Fruit fly (Drosophila melanogaster) whole organism, embryonic: ENCODE results near the gene Pgant7.
A peak's percentile ranks its signal among the peaks of the same experiment; 100 is the strongest.

Source experiments
- B-H1 ChIP-seq: fragments of 200-800 bp; sonication (Bioruptor generic); IDR thresholded peaks from 3 replicates; pipeline ENCODE4 v1.3.6; 2022; ENCODE audit warnings: missing biosample characterization, missing genetic modification characterization
- Blimp-1 ChIP-seq: fragments of 200-800 bp; sonication (Bioruptor generic); optimal IDR thresholded peaks from 3 replicates; lab custom pipeline; 2018; ENCODE audit warnings: missing biosample characterization, missing genetic modification characterization, mild to moderate bottlenecking, moderate library complexity, missing genetic modification reagents
- CG11093 ChIP-seq: fragments of 200-800 bp; sonication (Bioruptor generic); IDR thresholded peaks from 3 replicates; pipeline ENCODE4 v1.3.6; 2022; ENCODE audit warnings: missing biosample characterization, missing genetic modification characterization
- CG11560 ChIP-seq: fragments of 200-800 bp; sonication (Bioruptor generic); IDR thresholded peaks from 3 replicates; pipeline ENCODE4 v1.3.6; 2022; ENCODE audit warnings: missing biosample characterization, missing genetic modification characterization
- CG11695 ChIP-seq: fragments of 200-800 bp; sonication (Bioruptor generic); IDR thresholded peaks from 3 replicates; pipeline ENCODE4 v1.3.6; 2022; ENCODE audit warnings: missing biosample characterization, missing genetic modification characterization
- CG12769 ChIP-seq: fragments of 200-800 bp; sonication (Bioruptor generic); optimal IDR thresholded peaks from 2 replicates; lab custom pipeline; 2019; ENCODE audit warnings: missing biosample characterization, mild to moderate bottlenecking, missing genetic modification characterization, moderate library complexity
- CG15479 ChIP-seq: fragments of 200-800 bp; sonication (Bioruptor generic); optimal IDR thresholded peaks from 3 replicates; lab custom pipeline; 2019; ENCODE audit warnings: missing biosample characterization, mild to moderate bottlenecking, missing genetic modification characterization, moderate library complexity
- CG16863 ChIP-seq: fragments of 200-800 bp; sonication (Bioruptor generic); optimal IDR thresholded peaks from 3 replicates; lab custom pipeline; 2016; ENCODE audit warnings: missing biosample characterization, missing genetic modification characterization
- CG17385 ChIP-seq: fragments of 200-800 bp; sonication (Bioruptor generic); optimal IDR thresholded peaks from 3 replicates; lab custom pipeline; 2018; ENCODE audit warnings: missing biosample characterization, mild to moderate bottlenecking, missing genetic modification characterization
- CG18262 ChIP-seq: fragments of 200-800 bp; optimal IDR thresholded peaks from 3 replicates; lab custom pipeline; 2019; ENCODE audit warnings: missing biosample characterization, mild to moderate bottlenecking, missing genetic modification characterization, moderate library complexity
- CG18764 ChIP-seq: fragments of 200-800 bp; sonication (Bioruptor generic); optimal IDR thresholded peaks from 3 replicates; lab custom pipeline; 2016; ENCODE audit warnings: missing biosample characterization, missing genetic modification characterization
- CG2875 ChIP-seq: fragments of 200-800 bp; sonication (Bioruptor generic); optimal IDR thresholded peaks from 2 replicates; lab custom pipeline; 2017; ENCODE audit warnings: missing biosample characterization, mild to moderate bottlenecking, missing genetic modification characterization, missing genetic modification reagents
- CG33557 ChIP-seq: fragments of 200-800 bp; sonication (Bioruptor generic); optimal IDR thresholded peaks from 2 replicates; lab custom pipeline; 2019; ENCODE audit warnings: missing biosample characterization, mild to moderate bottlenecking, missing genetic modification characterization, moderate library complexity
- CG4360 ChIP-seq: fragments of 200-800 bp; sonication (Bioruptor generic); IDR thresholded peaks from 2 replicates; pipeline ENCODE4 v1.3.6; 2022; ENCODE audit warnings: missing biosample characterization, missing genetic modification characterization
- CG4820 ChIP-seq: fragments of 200-800 bp; sonication (Bioruptor generic); optimal IDR thresholded peaks from 3 replicates; lab custom pipeline; 2016; ENCODE audit warnings: missing biosample characterization, missing genetic modification characterization
- CG5245 ChIP-seq: fragments of 200-800 bp; sonication (Bioruptor generic); optimal IDR thresholded peaks from 3 replicates; lab custom pipeline; 2016; ENCODE audit warnings: missing biosample characterization, missing genetic modification characterization
- CG7372 ChIP-seq: fragments of 200-800 bp; sonication (Bioruptor generic); IDR thresholded peaks from 2 replicates; pipeline ENCODE4 v1.3.6; 2022; ENCODE audit warnings: missing biosample characterization, missing genetic modification characterization
- CG7556 ChIP-seq: fragments of 200-800 bp; sonication (Bioruptor generic); optimal IDR thresholded peaks from 2 replicates; lab custom pipeline; 2017; ENCODE audit warnings: missing biosample characterization, mild to moderate bottlenecking, missing genetic modification characterization
- CG8089 ChIP-seq: fragments of 200-800 bp; sonication (Bioruptor generic); optimal IDR thresholded peaks from 3 replicates; lab custom pipeline; 2016; ENCODE audit warnings: missing biosample characterization, missing genetic modification characterization
- CG8290 ChIP-seq, 3 experiments: fragments of 200-800 bp; sonication (Bioruptor generic); optimal IDR thresholded peaks; 2 replicates each; lab custom pipeline; 2016 to 2019; ENCODE audit warnings: missing biosample characterization in 3 of 3, missing genetic modification characterization in 3 of 3, mild to moderate bottlenecking in 2 of 3, moderate library complexity in 1 of 3
- CG9215 ChIP-seq: fragments of 200-800 bp; sonication (Bioruptor generic); IDR thresholded peaks from 2 replicates; pipeline ENCODE4 v1.3.6; 2022; ENCODE audit warnings: missing biosample characterization, missing genetic modification characterization
- CG9727 ChIP-seq: fragments of 200-800 bp; sonication (Bioruptor generic); optimal IDR thresholded peaks from 3 replicates; lab custom pipeline; 2017; ENCODE audit warnings: missing biosample characterization, mild to moderate bottlenecking, missing genetic modification characterization
- CHES-1-like ChIP-seq: fragments of 200-800 bp; sonication (Bioruptor generic); optimal IDR thresholded peaks from 2 replicates; lab custom pipeline; 2016; ENCODE audit warnings: missing biosample characterization, missing genetic modification characterization
- CTCF ChIP-seq: fragments of 200-800 bp; sonication (Bioruptor generic); optimal IDR thresholded peaks from 2 replicates; lab custom pipeline; 2017; ENCODE audit warnings: missing biosample characterization, mild to moderate bottlenecking, missing genetic modification characterization, moderate library complexity
- Dad ChIP-seq: fragments of 200-800 bp; sonication (Bioruptor generic); optimal IDR thresholded peaks from 3 replicates; lab custom pipeline; 2016; ENCODE audit warnings: missing biosample characterization, missing genetic modification characterization
- Doc3 ChIP-seq: fragments of 200-800 bp; sonication (Bioruptor generic); IDR thresholded peaks from 3 replicates; pipeline ENCODE4 v1.3.6; 2022; ENCODE audit warnings: missing biosample characterization, missing genetic modification characterization; ENCODE audit not compliant: partially characterized antibody
- HLH3B ChIP-seq: fragments of 200-800 bp; sonication (Bioruptor generic); IDR thresholded peaks from 2 replicates; pipeline ENCODE4 v1.3.6; 2022; ENCODE audit warnings: missing biosample characterization, missing genetic modification characterization
- HLH4C ChIP-seq: fragments of 200-800 bp; sonication (Bioruptor generic); IDR thresholded peaks from 3 replicates; pipeline ENCODE4 v1.3.6; 2022; ENCODE audit warnings: missing biosample characterization, missing genetic modification characterization; ENCODE audit not compliant: partially characterized antibody
- Hey ChIP-seq: fragments of 200-800 bp; sonication (Bioruptor generic); optimal IDR thresholded peaks from 3 replicates; lab custom pipeline; 2018; ENCODE audit warnings: missing biosample characterization, mild to moderate bottlenecking, missing genetic modification characterization
- Hr51 ChIP-seq, 2 experiments: fragments of 200-800 bp; sonication (Bioruptor generic); optimal IDR thresholded peaks; 2 replicates in 1 of 2; 3 replicates in 1 of 2; lab custom pipeline; 2016 to 2018; ENCODE audit warnings: missing biosample characterization in 2 of 2, missing genetic modification characterization in 2 of 2, mild to moderate bottlenecking in 1 of 2, moderate library complexity in 1 of 2
- Kr ChIP-seq: fragments of 200-800 bp; sonication (Bioruptor generic); optimal IDR thresholded peaks from 2 replicates; lab custom pipeline; 2017; ENCODE audit warnings: missing biosample characterization, mild to moderate bottlenecking, missing genetic modification characterization
- MESR4 ChIP-seq: fragments of 200-800 bp; sonication (Bioruptor generic); optimal IDR thresholded peaks from 2 replicates; lab custom pipeline; 2018; ENCODE audit warnings: missing biosample characterization, mild to moderate bottlenecking, missing genetic modification characterization, moderate library complexity
- Max ChIP-seq: fragments of 200-800 bp; sonication (Bioruptor generic); optimal IDR thresholded peaks from 2 replicates; lab custom pipeline; 2016; ENCODE audit warnings: missing biosample characterization, mild to moderate bottlenecking, missing genetic modification characterization
- NK7.1 ChIP-seq: fragments of 200-800 bp; sonication (Bioruptor generic); optimal IDR thresholded peaks from 3 replicates; lab custom pipeline; 2016; ENCODE audit warnings: missing biosample characterization, missing genetic modification characterization
- Optix ChIP-seq: fragments of 200-800 bp; sonication (Bioruptor generic); IDR thresholded peaks from 3 replicates; pipeline ENCODE4 v1.3.6; 2022; ENCODE audit warnings: missing biosample characterization, missing genetic modification characterization
- Stat92E ChIP-seq, 3 experiments: fragments of >200 bp in 2 of 3; fragments of 200-800 bp in 1 of 3; sonication (Bioruptor generic) in 1 of 3; optimal IDR thresholded peaks; 2 replicates each; lab custom pipeline; 2017 to 2019; ENCODE audit warnings: missing biosample characterization in 3 of 3, missing genetic modification characterization in 3 of 3, mild to moderate bottlenecking in 1 of 3, moderate library complexity in 1 of 3
- Usf ChIP-seq: fragments of 200-800 bp; sonication (Bioruptor generic); optimal IDR thresholded peaks from 2 replicates; lab custom pipeline; 2017; ENCODE audit warnings: missing genotype, missing biosample characterization, missing genetic modification characterization
- aop ChIP-seq: fragments of 200-800 bp; sonication (Bioruptor generic); IDR thresholded peaks from 2 replicates; pipeline ENCODE4 v1.3.6; 2022; ENCODE audit warnings: missing biosample characterization, missing genetic modification characterization
- az2 ChIP-seq: fragments of 200-800 bp; sonication (Bioruptor generic); optimal IDR thresholded peaks from 3 replicates; lab custom pipeline; 2016; ENCODE audit warnings: missing biosample characterization, missing genetic modification characterization
- bab2 ChIP-seq: fragments of 200-800 bp; sonication (Bioruptor generic); optimal IDR thresholded peaks from 2 replicates; lab custom pipeline; 2016; ENCODE audit warnings: missing biosample characterization, missing genetic modification characterization
- cato ChIP-seq: fragments of 200-800 bp; sonication (Bioruptor generic); optimal IDR thresholded peaks from 2 replicates; lab custom pipeline; 2016; ENCODE audit warnings: missing biosample characterization, missing genetic modification characterization, borderline replicate concordance
- en ChIP-seq: fragments of 200-800 bp; sonication (Bioruptor generic); optimal IDR thresholded peaks from 2 replicates; lab custom pipeline; 2016; ENCODE audit warnings: missing biosample characterization, missing genetic modification characterization
- fd102C ChIP-seq: fragments of 200-800 bp; sonication (Bioruptor generic); optimal IDR thresholded peaks from 2 replicates; lab custom pipeline; 2018; ENCODE audit warnings: missing biosample characterization, mild to moderate bottlenecking, missing genetic modification characterization, moderate library complexity
- hbn ChIP-seq: fragments of 200-800 bp; sonication (Bioruptor generic); IDR thresholded peaks from 2 replicates; pipeline ENCODE4 v1.3.6; 2022; ENCODE audit warnings: missing biosample characterization, missing genetic modification characterization; ENCODE audit not compliant: partially characterized antibody
- kah ChIP-seq: fragments of 200-800 bp; sonication (Bioruptor generic); optimal IDR thresholded peaks from 2 replicates; lab custom pipeline; 2018; ENCODE audit warnings: missing biosample characterization, mild to moderate bottlenecking, missing genetic modification characterization
- mirr ChIP-seq: fragments of 200-800 bp; sonication (Bioruptor generic); optimal IDR thresholded peaks from 3 replicates; lab custom pipeline; 2018; ENCODE audit warnings: missing biosample characterization, mild to moderate bottlenecking, missing genetic modification characterization
- odd ChIP-seq: fragments of 200-800 bp; sonication (Bioruptor generic); optimal IDR thresholded peaks from 2 replicates; lab custom pipeline; 2017; ENCODE audit warnings: missing biosample characterization, mild to moderate bottlenecking, missing genetic modification characterization
- peb ChIP-seq: fragments of 200-800 bp; sonication (Bioruptor generic); IDR thresholded peaks from 2 replicates; pipeline ENCODE4 v1.3.6; 2022; ENCODE audit warnings: missing biosample characterization, missing genetic modification characterization
- vvl ChIP-seq: fragments of 200-800 bp; sonication (Bioruptor generic); IDR thresholded peaks from 2 replicates; pipeline ENCODE4 v1.3.6; 2022; ENCODE audit warnings: missing biosample characterization, missing genetic modification characterization
- wek ChIP-seq: fragments of 200-800 bp; sonication (Bioruptor generic); optimal IDR thresholded peaks from 3 replicates; lab custom pipeline; 2018; ENCODE audit warnings: missing biosample characterization, mild to moderate bottlenecking, missing genetic modification characterization, moderate library complexity

Pgant7 gene

DNA sequence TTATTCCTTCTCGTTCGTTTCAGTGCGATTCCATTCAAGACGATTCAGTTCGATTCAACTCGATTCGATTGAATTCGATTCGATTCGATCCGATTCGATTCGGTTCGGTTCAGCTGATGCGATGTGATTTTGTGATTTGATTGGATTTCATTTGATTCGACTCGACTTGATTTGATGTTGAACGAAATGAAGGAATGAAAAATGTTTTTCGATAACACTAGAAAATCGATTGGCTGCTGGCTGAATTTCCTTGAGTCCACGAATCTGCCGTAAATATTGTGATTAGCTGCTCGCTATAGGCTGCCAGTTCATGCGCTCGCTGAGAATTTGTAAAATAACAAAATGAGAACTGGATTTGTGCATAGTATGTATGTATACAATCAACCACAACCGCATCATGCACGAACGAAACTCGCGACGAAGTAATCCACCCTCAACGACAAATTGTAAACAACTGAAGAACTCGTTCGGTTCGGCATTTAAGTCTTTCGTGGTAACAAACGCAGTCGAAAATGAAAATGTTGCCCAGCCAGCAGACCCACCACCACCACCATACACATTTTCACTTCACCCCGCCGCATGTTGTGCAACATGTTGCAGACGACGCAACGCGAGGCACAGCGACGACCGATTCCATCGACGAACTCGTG is 5.3 kb upstream of the Pgant7 start, which contains the start of gene Wnt5 (continued):
- TF ChIP-seq mirr (no peak), Hr51 (GFP tag; optimal IDR thresholded peaks at IDR 0.05; lab: Kevin White, UChicago) (no peak), Hey (tag; lab: Kevin White, UChicago) (no peak), CG11560 (no peak), hbn (GFP tag; lab: Robert Waterston, UW) (no peak), CTCF (GFP tag; lab: Kevin White, UChicago) (no peak), CG18764 (GFP tag; lab: Kevin White, UChicago) (no peak), Dad (GFP tag; lab: Kevin White, UChicago) (no peak), Kr (GFP tag; lab: Kevin White, UChicago) (no peak), B-H1 (GFP tag; lab: Robert Waterston, UW) (no peak), CG2875 (GFP tag; lab: Kevin White, UChicago) (no peak), Doc3 (GFP tag; lab: Robert Waterston, UW) (no peak), aop (GFP tag; lab: Robert Waterston, UW) (no peak), MESR4 (peak; percentile 53), CG9727 (no peak), Stat92E (GFP tag; optimal IDR thresholded peaks at IDR 0.05; lab: Kevin White, UChicago) (peak in 1 of 3 experiments; percentile 61), HLH4C (GFP tag; lab: Robert Waterston, UW) (peak; percentile 23; the same call in 1 of the 3 replicates), peb (no peak), fd102C (GFP tag; lab: Kevin White, UChicago) (no peak), CG18262 (peak; percentile 12), CG8290 (GFP tag; optimal IDR thresholded peaks at IDR 0.05; lab: Kevin White, UChicago) (no peak), CG8290 (tag; optimal IDR thresholded peaks at IDR 0.05; lab: Kevin White, UChicago) (no peak), CG33557 (GFP tag; lab: Kevin White, UChicago) (no peak), en (GFP tag; lab: Kevin White, UChicago) (no peak), az2 (GFP tag; lab: Kevin White, UChicago) (no peak), CHES-1-like (GFP tag; lab: Kevin White, UChicago) (peak; percentile 15), CG8089 (GFP tag; lab: Kevin White, UChicago) (peak; percentile 22), vvl (GFP tag; lab: Robert Waterston, UW) (peak; percentile 68; the same call in 1 of the 2 replicates), HLH3B (GFP tag; lab: Robert Waterston, UW) (no peak), Usf (no peak), Optix (no peak), kah (GFP tag; lab: Kevin White, UChicago) (no peak), CG4360 (no peak), cato (no peak), CG11695 (no peak), CG11093 (GFP tag; lab: Robert Waterston, UW) (no peak), CG4820 (GFP tag; lab: Kevin White, UChicago) (no peak), CG9215 (no peak), CG7556 (no peak), wek (GFP tag; lab: Kevin White, UChicago) (peak; percentile 32), CG17385 (peak; percentile 38), CG16863 (GFP tag; lab: Kevin White, UChicago) (no peak), CG15479 (GFP tag; lab: Kevin White, UChicago) (no peak), CG5245 (no peak), Blimp-1 (no peak), NK7.1 (GFP tag; lab: Kevin White, UChicago) (no peak), CG7372 (no peak), Max (peak; percentile 6), odd (GFP tag; lab: Kevin White, UChicago) (no peak), bab2 (GFP tag; lab: Kevin White, UChicago) (no peak), CG12769 (tag; lab: Kevin White, UChicago) (no peak)
